Fruit fly (Drosophila melanogaster): ENCODE measurements around the gene CG43329.

The CG43329 gene

dm6 chr3L:22468562-22468961, 36.5 kb downstream of the CG43329 start, which contains the start of gene CG11437:
CG11437 (plus strand) TSS chr3L:22468862.
- TF ChIP-seq psq (optimal IDR thresholded peaks at IDR 0.05) (no peak), usp (GFP tag; optimal IDR thresholded peaks at IDR 0.05) (no peak), Dll (optimal IDR thresholded peaks at IDR 0.05) (no peak), CG8478 (optimal IDR thresholded peaks at IDR 0.05) (no peak), pan (optimal IDR thresholded peaks at IDR 0.05) (no peak), EcR (GFP tag; optimal IDR thresholded peaks at IDR 0.05) (no peak)

- TF ChIP-seq pan (optimal IDR thresholded peaks at IDR 0.05) (no peak), CG8478 (optimal IDR thresholded peaks at IDR 0.05) (no peak), EcR (GFP tag; optimal IDR thresholded peaks at IDR 0.05) (no peak), usp (GFP tag; optimal IDR thresholded peaks at IDR 0.05) (no peak), Dll (optimal IDR thresholded peaks at IDR 0.05) (no peak), psq (optimal IDR thresholded peaks at IDR 0.05) (no peak)
Observed at dm6 chr3L:22466403-22466942, 38.5 kb downstream of the CG43329 start.

dm6 chr3L:22465486-22466402, 39.3 kb downstream of the CG43329 start, which contains the start of gene CG11438:
CG11438 (plus strand) TSS chr3L:22465619.
- no peak for TF ChIP-seq pan (optimal IDR thresholded peaks at IDR 0.05)
- no peak for TF ChIP-seq CG8478 (optimal IDR thresholded peaks at IDR 0.05)
- TF ChIP-seq usp (GFP tag; optimal IDR thresholded peaks at IDR 0.05), result no peak
- TF ChIP-seq EcR (GFP tag; optimal IDR thresholded peaks at IDR 0.05), result no peak
- TF ChIP-seq psq (optimal IDR thresholded peaks at IDR 0.05), result no peak
- peak; percentile 11 for TF ChIP-seq Dll (optimal IDR thresholded peaks at IDR 0.05)

DNA sequence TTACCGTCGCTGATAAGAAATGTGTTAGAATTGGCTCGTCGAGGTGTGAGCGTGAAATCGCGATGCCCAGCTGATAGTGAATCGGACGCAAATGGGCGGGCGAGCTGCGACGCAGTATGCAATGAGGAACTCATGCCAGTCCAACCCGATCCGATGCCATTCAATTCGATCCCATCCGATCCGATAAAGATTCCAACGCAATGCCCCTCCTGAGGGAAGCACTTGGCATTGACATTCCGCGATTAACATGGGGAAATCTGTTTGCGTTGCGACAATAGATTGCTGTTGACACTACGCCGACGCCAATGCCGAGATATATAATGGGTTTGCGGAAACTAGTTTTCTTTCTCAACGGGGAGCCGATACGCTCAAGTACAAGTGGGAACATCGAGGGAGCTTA, 41.6 kb downstream of the CG43329 start:
- TF ChIP-seq CG8478 (optimal IDR thresholded peaks at IDR 0.05) (no peak), pan (optimal IDR thresholded peaks at IDR 0.05) (no peak), psq (optimal IDR thresholded peaks at IDR 0.05) (no peak), Dll (optimal IDR thresholded peaks at IDR 0.05) (no peak), usp (GFP tag; optimal IDR thresholded peaks at IDR 0.05) (no peak), EcR (GFP tag; optimal IDR thresholded peaks at IDR 0.05) (no peak)

dm6 chr3L:22460918-22461634, 43.9 kb downstream of the CG43329 start, which contains the start of gene laza:
laza (minus strand) TSS chr3L:22461131.
- TF ChIP-seq usp (GFP tag; optimal IDR thresholded peaks at IDR 0.05), result no peak
- TF ChIP-seq EcR (GFP tag; optimal IDR thresholded peaks at IDR 0.05), result no peak
- no peak for TF ChIP-seq psq (optimal IDR thresholded peaks at IDR 0.05)
- no peak for TF ChIP-seq Dll (optimal IDR thresholded peaks at IDR 0.05)

DNA sequence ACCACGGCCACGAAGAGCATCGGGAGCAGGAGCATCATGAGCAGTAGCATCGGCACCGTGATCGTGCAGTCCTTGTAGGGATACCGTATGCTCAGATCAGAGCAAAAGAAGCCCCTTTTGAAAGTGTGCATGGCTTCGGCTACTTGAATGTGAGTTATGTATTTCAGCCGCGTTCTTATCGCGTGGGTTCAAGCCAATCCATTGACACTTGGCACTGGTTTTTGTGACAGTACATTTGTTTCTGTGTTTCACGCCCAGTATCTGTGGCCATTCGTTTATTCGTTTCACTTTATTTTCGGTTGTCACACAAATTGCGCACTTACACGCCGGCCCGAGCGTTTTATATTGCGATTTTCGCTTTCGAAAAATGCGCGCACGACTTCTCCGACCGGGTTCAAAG, 44.6 kb downstream of the CG43329 start:
- TF ChIP-seq EcR (GFP tag; optimal IDR thresholded peaks at IDR 0.05), result no peak
- TF ChIP-seq CG8478 (optimal IDR thresholded peaks at IDR 0.05), result no peak
- TF ChIP-seq Dll (optimal IDR thresholded peaks at IDR 0.05), result no peak
- no peak for TF ChIP-seq psq (optimal IDR thresholded peaks at IDR 0.05)
- TF ChIP-seq pan (optimal IDR thresholded peaks at IDR 0.05), result no peak
- no peak for TF ChIP-seq usp (GFP tag; optimal IDR thresholded peaks at IDR 0.05)

DNA sequence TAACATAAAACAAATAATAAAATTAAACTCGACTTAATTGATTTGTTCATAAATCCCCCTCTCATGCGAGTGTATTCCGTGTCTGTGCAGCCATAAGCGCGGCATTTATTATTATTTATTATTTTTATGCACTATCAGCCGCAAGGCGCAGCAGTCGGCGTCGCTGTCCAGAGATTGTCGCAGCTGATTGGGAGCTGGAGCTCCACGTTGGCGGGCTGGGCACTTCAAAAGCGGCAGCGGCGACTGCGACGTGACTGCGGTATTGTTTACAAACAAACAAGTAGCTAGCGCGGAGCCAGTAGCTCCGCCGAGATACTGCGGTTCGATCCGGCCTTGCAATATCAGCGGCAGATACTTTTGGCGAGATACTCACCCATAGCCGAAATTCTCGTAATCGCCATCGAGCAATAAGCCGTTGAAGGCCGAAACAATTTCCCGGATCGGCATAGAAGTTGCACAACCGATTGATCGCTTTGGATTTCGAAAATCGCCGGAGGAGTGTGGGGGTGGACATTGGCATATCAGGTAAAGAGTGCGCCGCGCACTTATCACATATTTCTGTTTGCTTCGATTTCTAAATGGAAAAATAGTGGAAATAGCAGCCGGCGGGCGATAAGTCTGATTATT, 46.0 kb downstream of the CG43329 start:
- TF ChIP-seq pan (optimal IDR thresholded peaks at IDR 0.05) (no peak), psq (optimal IDR thresholded peaks at IDR 0.05) (no peak), Dll (optimal IDR thresholded peaks at IDR 0.05) (no peak), EcR (GFP tag; optimal IDR thresholded peaks at IDR 0.05) (no peak), usp (GFP tag; optimal IDR thresholded peaks at IDR 0.05) (no peak), CG8478 (optimal IDR thresholded peaks at IDR 0.05) (no peak)

dm6 chr3L:22458271-22458670, 46.7 kb downstream of the CG43329 start:
- TF ChIP-seq Dll (optimal IDR thresholded peaks at IDR 0.05), result no peak
- TF ChIP-seq EcR (GFP tag; optimal IDR thresholded peaks at IDR 0.05), result no peak
- no peak for TF ChIP-seq pan (optimal IDR thresholded peaks at IDR 0.05)

DNA sequence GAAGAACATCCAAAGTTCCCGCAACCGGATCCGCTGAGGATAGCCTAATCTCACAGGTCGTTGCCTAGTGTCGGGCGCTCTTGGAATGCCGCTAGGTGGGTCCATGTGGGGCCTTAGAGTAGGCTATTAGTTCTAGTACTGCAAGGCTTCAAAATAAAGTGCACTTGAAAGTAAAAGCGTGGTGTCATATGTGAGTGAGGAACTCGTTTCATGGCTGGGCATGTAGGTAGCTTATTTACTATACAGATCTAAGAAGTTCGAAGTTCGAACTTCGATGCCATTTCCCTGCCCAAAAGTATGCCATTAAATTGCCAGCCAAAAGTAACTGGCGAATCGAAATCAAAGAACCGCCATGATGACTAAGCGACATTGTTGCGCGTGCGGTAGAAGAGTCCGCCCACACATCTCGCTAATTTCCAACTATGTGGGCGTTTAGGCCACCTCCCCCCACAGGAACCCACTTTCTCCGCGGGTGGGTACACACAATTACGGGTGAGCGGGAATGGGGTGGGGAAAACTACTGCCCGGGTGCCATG, 49.0 kb downstream of the CG43329 start:
- TF ChIP-seq psq (optimal IDR thresholded peaks at IDR 0.05) (no peak), EcR (GFP tag; optimal IDR thresholded peaks at IDR 0.05) (no peak), usp (GFP tag; optimal IDR thresholded peaks at IDR 0.05) (no peak), pan (optimal IDR thresholded peaks at IDR 0.05) (no peak), Dll (optimal IDR thresholded peaks at IDR 0.05) (no peak), CG8478 (optimal IDR thresholded peaks at IDR 0.05) (no peak)
